Fruit fly (Drosophila melanogaster) whole organism, embryonic: ENCODE results near the gene lbe.

Experiments used
- ATbp ChIP-seq: fragments of 200-800 bp; sonication (Bioruptor generic); optimal IDR thresholded peaks from 2 replicates; lab custom pipeline; 2017; ENCODE audit warnings: missing biosample characterization, mild to moderate bottlenecking, missing genetic modification characterization, missing genetic modification reagents
- BEAF-32 ChIP-seq: fragments of 200-800 bp; sonication (Bioruptor generic); optimal IDR thresholded peaks from 3 replicates; lab custom pipeline; 2017; ENCODE audit warnings: missing biosample characterization, missing genetic modification characterization, mild to moderate bottlenecking, moderate library complexity, missing genetic modification reagents
- CG11504 ChIP-seq: fragments of 200-800 bp; sonication (Bioruptor generic); optimal IDR thresholded peaks from 3 replicates; lab custom pipeline; 2019; ENCODE audit warnings: missing biosample characterization, mild to moderate bottlenecking, missing genetic modification characterization, moderate library complexity
- CG11695 ChIP-seq: fragments of 200-800 bp; sonication (Bioruptor generic); IDR thresholded peaks from 3 replicates; pipeline ENCODE4 v1.3.6; 2022; ENCODE audit warnings: missing biosample characterization, missing genetic modification characterization
- CG12155 ChIP-seq: fragments of 200-800 bp; sonication (Bioruptor generic); optimal IDR thresholded peaks from 3 replicates; lab custom pipeline; 2016; ENCODE audit warnings: missing biosample characterization, missing genetic modification characterization
- CG1233 ChIP-seq: fragments of 200-800 bp; sonication (Bioruptor generic); optimal IDR thresholded peaks from 4 replicates; lab custom pipeline; 2018; ENCODE audit warnings: missing biosample characterization, mild to moderate bottlenecking, missing genetic modification characterization
- CG12391 ChIP-seq: fragments of 200-800 bp; sonication (Bioruptor generic); optimal IDR thresholded peaks from 3 replicates; lab custom pipeline; 2018; ENCODE audit warnings: missing biosample characterization, mild to moderate bottlenecking, missing genetic modification characterization, moderate library complexity
- CG13775 ChIP-seq: fragments of 200-800 bp; sonication (Bioruptor generic); optimal IDR thresholded peaks from 3 replicates; lab custom pipeline; 2017; ENCODE audit warnings: missing biosample characterization, mild to moderate bottlenecking, missing genetic modification characterization
- CG14014 ChIP-seq: fragments of 200-800 bp; sonication (Bioruptor generic); IDR thresholded peaks from 2 replicates; pipeline ENCODE4 v1.3.6; 2022; ENCODE audit warnings: missing biosample characterization, missing genetic modification characterization
- CG15601 ChIP-seq: fragments of 200-800 bp; sonication (Bioruptor generic); optimal IDR thresholded peaks from 3 replicates; lab custom pipeline; 2019; ENCODE audit warnings: missing biosample characterization, mild to moderate bottlenecking, missing genetic modification characterization, moderate library complexity
- CG17612 ChIP-seq: fragments of 200-800 bp; sonication (Bioruptor generic); IDR thresholded peaks from 2 replicates; pipeline ENCODE4 v1.3.6; 2022; ENCODE audit warnings: missing biosample characterization, missing genetic modification characterization
- CG17912 ChIP-seq: fragments of 200-800 bp; sonication (Bioruptor generic); optimal IDR thresholded peaks from 2 replicates; lab custom pipeline; 2018; ENCODE audit warnings: missing biosample characterization, mild to moderate bottlenecking, missing genetic modification characterization
- CG2129 ChIP-seq: fragments of 200-800 bp; sonication (Bioruptor generic); IDR thresholded peaks from 2 replicates; pipeline ENCODE4 v1.3.6; 2022; ENCODE audit warnings: missing biosample characterization, missing genetic modification characterization; ENCODE audit not compliant: partially characterized antibody
- CG2202 ChIP-seq: fragments of 200-800 bp; sonication (Bioruptor generic); optimal IDR thresholded peaks from 2 replicates; lab custom pipeline; 2018; ENCODE audit warnings: missing biosample characterization, mild to moderate bottlenecking, missing genetic modification characterization
- CG3163 ChIP-seq: fragments of 200-800 bp; sonication (Bioruptor generic); optimal IDR thresholded peaks from 3 replicates; lab custom pipeline; 2016; ENCODE audit warnings: missing biosample characterization, missing genetic modification characterization
- CG3407 ChIP-seq: fragments of 200-800 bp; sonication (Bioruptor generic); optimal IDR thresholded peaks from 2 replicates; lab custom pipeline; 2018; ENCODE audit warnings: missing biosample characterization, mild to moderate bottlenecking, missing genetic modification characterization
- CG4404 ChIP-seq: fragments of 200-800 bp; sonication (Bioruptor generic); IDR thresholded peaks from 2 replicates; pipeline ENCODE4 v1.3.6; 2022; ENCODE audit warnings: missing biosample characterization, missing genetic modification characterization
- CG4617 ChIP-seq: fragments of 200-800 bp; sonication (Bioruptor generic); optimal IDR thresholded peaks from 3 replicates; lab custom pipeline; 2016; ENCODE audit warnings: missing biosample characterization, missing genetic modification characterization, borderline replicate concordance
- CG6791 ChIP-seq: fragments of 200-800 bp; sonication (Bioruptor generic); IDR thresholded peaks from 3 replicates; pipeline ENCODE4 v1.3.6; 2022; ENCODE audit warnings: missing biosample characterization, missing genetic modification characterization; ENCODE audit not compliant: partially characterized antibody
- CG7357 ChIP-seq: fragments of 200-800 bp; sonication (Bioruptor generic); IDR thresholded peaks from 3 replicates; pipeline ENCODE4 v1.3.6; 2022; ENCODE audit warnings: missing biosample characterization, missing genetic modification characterization
- CG7987 ChIP-seq: fragments of 200-800 bp; sonication (Bioruptor generic); optimal IDR thresholded peaks from 2 replicates; lab custom pipeline; 2018; ENCODE audit warnings: missing biosample characterization, mild to moderate bottlenecking, missing genetic modification characterization, moderate library complexity
- CG8359 ChIP-seq: fragments of 200-800 bp; sonication (Bioruptor generic); optimal IDR thresholded peaks from 2 replicates; lab custom pipeline; 2017; ENCODE audit warnings: missing biosample characterization, mild to moderate bottlenecking, missing genetic modification characterization, borderline replicate concordance
- CG9932 ChIP-seq: fragments of 200-800 bp; sonication (Bioruptor generic); IDR thresholded peaks from 2 replicates; pipeline ENCODE4 v1.3.6; 2022; ENCODE audit warnings: missing biosample characterization, missing genetic modification characterization
- D19B ChIP-seq: fragments of 200-800 bp; sonication (Bioruptor generic); optimal IDR thresholded peaks from 2 replicates; lab custom pipeline; 2017; ENCODE audit warnings: missing biosample characterization, mild to moderate bottlenecking, missing genetic modification characterization
- Elba2 ChIP-seq: fragments of 200-800 bp; sonication (Bioruptor generic); optimal IDR thresholded peaks from 3 replicates; lab custom pipeline; 2016; ENCODE audit warnings: missing biosample characterization, missing genetic modification characterization
- Fer2 ChIP-seq: fragments of 200-800 bp; sonication (Bioruptor generic); optimal IDR thresholded peaks from 2 replicates; lab custom pipeline; 2018; ENCODE audit warnings: missing biosample characterization, mild to moderate bottlenecking, missing genetic modification characterization, moderate library complexity
- Hey ChIP-seq: fragments of 200-800 bp; sonication (Bioruptor generic); optimal IDR thresholded peaks from 3 replicates; lab custom pipeline; 2018; ENCODE audit warnings: missing biosample characterization, mild to moderate bottlenecking, missing genetic modification characterization
- Lhr ChIP-seq: fragments of 200-800 bp; sonication (Bioruptor generic); optimal IDR thresholded peaks from 3 replicates; lab custom pipeline; 2017; ENCODE audit warnings: mild to moderate bottlenecking, missing biosample characterization, missing genetic modification reagents, missing genetic modification characterization
- Mrtf ChIP-seq: fragments of 200-800 bp; sonication (Bioruptor generic); IDR thresholded peaks from 3 replicates; pipeline ENCODE4 v1.3.6; 2022; ENCODE audit warnings: missing biosample characterization, missing genetic modification characterization
- NFAT ChIP-seq: fragments of 200-800 bp; sonication (Bioruptor generic); IDR thresholded peaks from 2 replicates; pipeline ENCODE4 v1.3.6; 2022; ENCODE audit warnings: missing biosample characterization, missing genetic modification characterization
- Nf-YB ChIP-seq: fragments of 200-800 bp; sonication (Bioruptor generic); optimal IDR thresholded peaks from 3 replicates; lab custom pipeline; 2019; ENCODE audit warnings: missing biosample characterization, mild to moderate bottlenecking, missing genetic modification characterization, moderate library complexity
- Rfx ChIP-seq: fragments of 200-800 bp; sonication (Bioruptor generic); IDR thresholded peaks from 2 replicates; pipeline ENCODE4 v1.3.6; 2022; ENCODE audit warnings: missing biosample characterization, missing genetic modification characterization
- Sry-β ChIP-seq: fragments of 200-800 bp; sonication (Bioruptor generic); optimal IDR thresholded peaks from 2 replicates; lab custom pipeline; 2018; ENCODE audit warnings: missing biosample characterization, mild to moderate bottlenecking, missing genetic modification characterization, moderate library complexity
- Usf ChIP-seq: fragments of 200-800 bp; sonication (Bioruptor generic); optimal IDR thresholded peaks from 2 replicates; lab custom pipeline; 2017; ENCODE audit warnings: missing genotype, missing biosample characterization, missing genetic modification characterization
- bcd ChIP-seq: fragments of 200-800 bp; sonication (Bioruptor generic); optimal IDR thresholded peaks from 2 replicates; lab custom pipeline; 2017; ENCODE audit warnings: missing biosample characterization, mild to moderate bottlenecking, missing genetic modification characterization
- bsh ChIP-seq, 2 experiments: fragments of 200-800 bp; sonication (Bioruptor generic); optimal IDR thresholded peaks; 2 replicates each; lab custom pipeline; 2017 to 2018; ENCODE audit warnings: mild to moderate bottlenecking in 2 of 2, missing biosample characterization in 2 of 2, missing genetic modification characterization in 2 of 2, moderate library complexity in 1 of 2
- emc ChIP-seq: fragments of 200-800 bp; sonication (Bioruptor generic); optimal IDR thresholded peaks from 2 replicates; lab custom pipeline; 2016; ENCODE audit warnings: missing biosample characterization, missing genetic modification characterization
- gt ChIP-seq: fragments of 200-800 bp; sonication (Bioruptor generic); IDR thresholded peaks from 2 replicates; pipeline ENCODE4 v1.3.6; 2022; ENCODE audit warnings: missing biosample characterization, missing genetic modification characterization
- insv ChIP-seq, 2 experiments: fragments of 200-800 bp; sonication (Bioruptor generic); optimal IDR thresholded peaks; 3 replicates each; lab custom pipeline; 2016 to 2018; ENCODE audit warnings: missing biosample characterization in 2 of 2, missing genetic modification characterization in 2 of 2
- ken ChIP-seq: fragments of 200-800 bp; sonication (Bioruptor generic); IDR thresholded peaks from 3 replicates; pipeline ENCODE4 v1.3.6; 2022; ENCODE audit warnings: missing biosample characterization, missing genetic modification characterization
- lola ChIP-seq, 3 experiments: fragments of >200 bp in 2 of 3; fragments of 200-800 bp in 1 of 3; sonication (Bioruptor generic) in 1 of 3; optimal IDR thresholded peaks; 2 replicates each; lab custom pipeline; 2017 to 2019; ENCODE audit warnings: missing biosample characterization in 3 of 3, missing genetic modification characterization in 3 of 3, mild to moderate bottlenecking in 1 of 3, moderate library complexity in 1 of 3
- scrt ChIP-seq: fragments of 200-800 bp; sonication (Bioruptor generic); optimal IDR thresholded peaks from 2 replicates; lab custom pipeline; 2018; ENCODE audit warnings: missing biosample characterization, mild to moderate bottlenecking, missing genetic modification characterization, moderate library complexity
- sima ChIP-seq: fragments of 200-800 bp; sonication (Bioruptor generic); optimal IDR thresholded peaks from 2 replicates; lab custom pipeline; 2016; ENCODE audit warnings: missing biosample characterization, missing genetic modification characterization
- sisA ChIP-seq: fragments of 200-800 bp; sonication (Bioruptor generic); IDR thresholded peaks from 2 replicates; pipeline ENCODE4 v1.3.6; 2022; ENCODE audit warnings: missing biosample characterization, missing genetic modification characterization
- slp2 ChIP-seq: fragments of 200-800 bp; sonication (Bioruptor generic); optimal IDR thresholded peaks from 2 replicates; lab custom pipeline; 2016; ENCODE audit warnings: missing biosample characterization, missing genetic modification characterization
- so ChIP-seq: fragments of 200-800 bp; sonication (Bioruptor generic); IDR thresholded peaks from 3 replicates; pipeline ENCODE4 v1.3.6; 2022; ENCODE audit warnings: missing biosample characterization, missing genetic modification characterization
- tin ChIP-seq: fragments of 200-800 bp; sonication (Bioruptor generic); optimal IDR thresholded peaks from 3 replicates; lab custom pipeline; 2016; ENCODE audit warnings: missing biosample characterization, missing genetic modification characterization
- tna ChIP-seq: fragments of 200-800 bp; sonication (Bioruptor generic); IDR thresholded peaks from 2 replicates; pipeline ENCODE4 v1.3.6; 2022; ENCODE audit warnings: missing biosample characterization, missing genetic modification characterization; ENCODE audit not compliant: partially characterized antibody

Gene lbe

dm6 chr3R:21487706-21488406, 41.5 kb upstream of the lbe start (continued):
- TF ChIP-seq so (GFP tag; lab: Robert Waterston, UW), result no peak; the same call in 2 of the 3 replicates
- TF ChIP-seq ATbp (GFP tag; lab: Kevin White, UChicago), result no peak
- peak; percentile 51; the same call in 1 of the 2 replicates for TF ChIP-seq CG17612 (GFP tag; lab: Robert Waterston, UW)
- no peak for TF ChIP-seq Hey
- peak; percentile 24; the same call in 1 of the 2 replicates for TF ChIP-seq tna
- peak; percentile 60 for TF ChIP-seq bcd (GFP tag; lab: Kevin White, UChicago)
- TF ChIP-seq D19B (GFP tag; lab: Kevin White, UChicago), result no peak
- peak; percentile 42 for TF ChIP-seq CG12155
- TF ChIP-seq NFAT (GFP tag; lab: Robert Waterston, UW), result peak; percentile 90
- peak in 1 of 2 experiments; percentile 45 for TF ChIP-seq insv (GFP tag; optimal IDR thresholded peaks at IDR 0.05; lab: Kevin White, UChicago)
- TF ChIP-seq sima (GFP tag; lab: Kevin White, UChicago), result no peak
- peak; percentile 89 for TF ChIP-seq Rfx (GFP tag; lab: Robert Waterston, UW)
- peak; percentile 40 for TF ChIP-seq CG12391 (tag; lab: Kevin White, UChicago)
- TF ChIP-seq Fer2 (tag; lab: Kevin White, UChicago), result no peak
- peak; percentile 41 for TF ChIP-seq Elba2 (GFP tag; lab: Kevin White, UChicago)
- TF ChIP-seq CG9932 (GFP tag; lab: Robert Waterston, UW), result peak; percentile 76
- TF ChIP-seq Lhr (GFP tag; lab: Kevin White, UChicago), result peak; percentile 76
- peak; percentile 71 for TF ChIP-seq tin (GFP tag; lab: Kevin White, UChicago)
- no peak for TF ChIP-seq CG7357 (GFP tag; lab: Robert Waterston, UW)
- TF ChIP-seq BEAF-32 (GFP tag; lab: Kevin White, UChicago), result peak; percentile 30
- peak; percentile 37 for TF ChIP-seq emc
- TF ChIP-seq CG6791 (GFP tag; lab: Robert Waterston, UW), result peak; percentile 69
- no peak for TF ChIP-seq Sry-β
- TF ChIP-seq CG2129 (GFP tag; lab: Robert Waterston, UW), result no peak
- TF ChIP-seq lola (GFP tag; optimal IDR thresholded peaks at IDR 0.05; lab: Kevin White, UChicago), result no peak
- TF ChIP-seq CG1233 (GFP tag; lab: Kevin White, UChicago), result peak; percentile 62
- peak; percentile 55; the same call in 1 of the 3 replicates for TF ChIP-seq Mrtf (GFP tag; lab: Robert Waterston, UW)
- peak; percentile 18 for TF ChIP-seq CG3407 (GFP tag; lab: Kevin White, UChicago)
- peak; percentile 15 for TF ChIP-seq Usf
- peak; percentile 61 for TF ChIP-seq ken (GFP tag; lab: Robert Waterston, UW)
- TF ChIP-seq CG17912 (GFP tag; lab: Kevin White, UChicago), result peak; percentile 57
- peak; percentile 47 for TF ChIP-seq CG4617 (GFP tag; lab: Kevin White, UChicago)
- peak in 1 of 2 experiments; percentile 58 for TF ChIP-seq bsh (GFP tag; optimal IDR thresholded peaks at IDR 0.05; lab: Kevin White, UChicago)
- TF ChIP-seq slp2 (GFP tag; lab: Kevin White, UChicago), result peak; percentile 25
- TF ChIP-seq gt (GFP tag; lab: Robert Waterston, UW), result no peak
- peak; percentile 78 for TF ChIP-seq CG7987 (GFP tag; lab: Kevin White, UChicago)
- no peak for TF ChIP-seq CG13775 (GFP tag; lab: Kevin White, UChicago)
- TF ChIP-seq CG2202, result no peak
- peak; percentile 54 for TF ChIP-seq sisA
- TF ChIP-seq Nf-YB (GFP tag; lab: Kevin White, UChicago), result no peak
- TF ChIP-seq CG15601, result peak; percentile 55
- peak; percentile 38 for TF ChIP-seq CG3163
- no peak for TF ChIP-seq scrt (GFP tag; lab: Kevin White, UChicago)
- no peak for TF ChIP-seq CG8359
- no peak for TF ChIP-seq CG11504
- peak; percentile 26 for TF ChIP-seq CG4404 (GFP tag; lab: Robert Waterston, UW)
- no peak for TF ChIP-seq CG11695
- 0 out of 2 replicates have a peak, but pooled peaks have one; percentile 29 for TF ChIP-seq CG14014
